Worm (Caenorhabditis elegans) whole organism, L1 larva: ENCODE data around the gene F35C11.4.
A peak's percentile ranks its signal among the peaks of the same experiment; 100 is the strongest.

Experiments used
- F16B12.6 ChIP-seq: fragments of 150-350 bp; optimal IDR thresholded peaks from 2 replicates; lab custom pipeline; 2014; ENCODE audit warnings: missing biosample characterization, missing genetic modification characterization
- Y116A8C.19 ChIP-seq: sonication (generic microtip); optimal IDR thresholded peaks from 2 replicates; lab custom pipeline; 2016; ENCODE audit warnings: missing compliant biosample characterization, missing genetic modification characterization, borderline replicate concordance
- aha-1 ChIP-seq: fragments of 150-350 bp; optimal IDR thresholded peaks from 2 replicates; lab custom pipeline; 2014; ENCODE audit warnings: missing biosample characterization, missing genetic modification characterization
- ama-1 ChIP-seq: fragments of 150-350 bp; optimal IDR thresholded peaks from 2 replicates; lab custom pipeline; 2014
- blmp-1 ChIP-seq: fragments of 150-350 bp; optimal IDR thresholded peaks from 2 replicates; lab custom pipeline; 2014; ENCODE audit warnings: missing biosample characterization, missing genetic modification characterization
- ceh-63 ChIP-seq: fragments of 200-800 bp; sonication (Bioruptor generic); optimal IDR thresholded peaks from 2 replicates; lab custom pipeline; 2018; ENCODE audit warnings: mild to moderate bottlenecking, missing genetic modification characterization, missing compliant biosample characterization
- ceh-88 ChIP-seq: fragments of 200-800 bp; sonication (Bioruptor generic); IDR thresholded peaks from 2 replicates; pipeline ENCODE4 v1.3.6; 2022; ENCODE audit warnings: missing genetic modification characterization, missing compliant biosample characterization
- ceh-90 ChIP-seq: sonication (generic microtip); optimal IDR thresholded peaks from 2 replicates; lab custom pipeline; 2016; ENCODE audit warnings: missing genetic modification characterization, missing compliant biosample characterization
- ces-1 ChIP-seq: fragments of 150-350 bp; optimal IDR thresholded peaks from 2 replicates; lab custom pipeline; 2014; ENCODE audit warnings: missing biosample characterization, missing genetic modification reagents, missing genetic modification characterization
- efl-1 ChIP-seq, 4 experiments: fragments of 150-350 bp; optimal IDR thresholded peaks in 3 of 4; peaks in 1 of 4; 1 replicate in 1 of 4; 2 replicates in 3 of 4; lab custom pipeline; 2014; ENCODE audit warnings: missing biosample characterization in 2 of 4, missing genetic modification characterization in 2 of 4, missing genetic modification reagents in 2 of 4
- efl-3 ChIP-seq: fragments of 200-800 bp; sonication (Bioruptor generic); optimal IDR thresholded peaks from 2 replicates; lab custom pipeline; 2018; ENCODE audit warnings: mild to moderate bottlenecking, missing genetic modification characterization, missing compliant biosample characterization
- elt-2 ChIP-seq: sonication (generic microtip); optimal IDR thresholded peaks from 2 replicates; lab custom pipeline; 2016; ENCODE audit warnings: missing genetic modification characterization, mild to moderate bottlenecking, inconsistent platforms, missing compliant biosample characterization, missing genetic modification reagents
- elt-3 ChIP-seq, 6 experiments: fragments of 150-350 bp in 1 of 6; sonication (generic microtip); optimal IDR thresholded peaks; 2 replicates each; lab custom pipeline; 2017 to 2018; ENCODE audit warnings: missing biosample characterization in 6 of 6, missing genetic modification characterization in 6 of 6, inconsistent platforms in 1 of 6
- fkh-8 ChIP-seq: sonication (generic microtip); optimal IDR thresholded peaks from 2 replicates; lab custom pipeline; 2016; ENCODE audit warnings: mild to moderate bottlenecking, missing genetic modification characterization, missing compliant biosample characterization
- grh-1 ChIP-seq: fragments of 200-800 bp; sonication (Bioruptor generic); IDR thresholded peaks from 2 replicates; pipeline ENCODE4 v1.3.6; 2022; ENCODE audit warnings: missing genetic modification reagents, missing genetic modification characterization, missing compliant biosample characterization
- irx-1 ChIP-seq: sonication (generic microtip); optimal IDR thresholded peaks from 2 replicates; lab custom pipeline; 2016; ENCODE audit warnings: missing genetic modification characterization, missing compliant biosample characterization
- lin-14 ChIP-seq: fragments of 200-800 bp; sonication (Bioruptor generic); optimal IDR thresholded peaks from 2 replicates; lab custom pipeline; 2018; ENCODE audit warnings: mild to moderate bottlenecking, missing genetic modification characterization, moderate library complexity, missing compliant biosample characterization
- lin-35 ChIP-seq, 2 experiments: fragments of 150-350 bp; optimal IDR thresholded peaks; 2 replicates each; lab custom pipeline; 2014; ENCODE audit warnings: missing biosample characterization in 2 of 2, missing genetic modification characterization in 2 of 2, missing genetic modification reagents in 2 of 2
- mab-9 ChIP-seq: fragments of 200-800 bp; sonication (Bioruptor generic); IDR thresholded peaks from 2 replicates; pipeline ENCODE4 v1.3.6; 2022; ENCODE audit warnings: missing genetic modification reagents, missing genetic modification characterization, missing compliant biosample characterization
- mdl-1 ChIP-seq, 2 experiments: fragments of 150-350 bp; optimal IDR thresholded peaks; 2 replicates each; lab custom pipeline; 2014 to 2017; ENCODE audit warnings: missing biosample characterization in 2 of 2, missing genetic modification characterization in 2 of 2, inconsistent platforms in 1 of 2
- nhr-11 ChIP-seq: fragments of 150-350 bp; optimal IDR thresholded peaks from 2 replicates; lab custom pipeline; 2014; ENCODE audit warnings: missing biosample characterization, missing genetic modification characterization
- nhr-12 ChIP-seq: sonication (generic microtip); optimal IDR thresholded peaks from 2 replicates; lab custom pipeline; 2017; ENCODE audit warnings: missing biosample characterization, missing genetic modification characterization
- nhr-19 ChIP-seq: fragments of 200-800 bp; sonication (Bioruptor generic); conservative IDR thresholded peaks from 2 replicates; pipeline ENCODE4 v1.3.6; 2022; ENCODE audit warnings: missing genetic modification characterization, missing compliant biosample characterization
- nhr-20 ChIP-seq: sonication (generic microtip); optimal IDR thresholded peaks from 2 replicates; lab custom pipeline; 2016; ENCODE audit warnings: mild to moderate bottlenecking, missing genetic modification characterization, missing compliant biosample characterization
- nhr-237 ChIP-seq: fragments of 150-350 bp; optimal IDR thresholded peaks from 2 replicates; lab custom pipeline; 2014; ENCODE audit warnings: missing biosample characterization, missing genetic modification characterization
- nhr-28 ChIP-seq: fragments of 150-350 bp; optimal IDR thresholded peaks from 2 replicates; lab custom pipeline; 2014; ENCODE audit warnings: missing biosample characterization, missing genetic modification characterization
- nhr-71 ChIP-seq: sonication (generic microtip); optimal IDR thresholded peaks from 2 replicates; lab custom pipeline; 2016; ENCODE audit warnings: mild to moderate bottlenecking, missing genetic modification characterization, moderate library complexity, missing compliant biosample characterization
- nhr-77 ChIP-seq: fragments of 150-350 bp; optimal IDR thresholded peaks from 2 replicates; lab custom pipeline; 2014; ENCODE audit warnings: missing biosample characterization, missing genetic modification characterization
- nhr-85 ChIP-seq: sonication (generic microtip); peaks from one replicate; lab custom pipeline; 2016; ENCODE audit warnings: missing genetic modification characterization, inconsistent platforms, missing compliant biosample characterization
- pqm-1 ChIP-seq: sonication (generic microtip); optimal IDR thresholded peaks from 3 replicates; lab custom pipeline; 2017; ENCODE audit warnings: missing biosample characterization, missing genetic modification characterization
- sup-37 ChIP-seq: fragments of 200-800 bp; sonication (Bioruptor generic); optimal IDR thresholded peaks from 2 replicates; lab custom pipeline; 2018; ENCODE audit warnings: mild to moderate bottlenecking, missing genetic modification characterization, missing compliant biosample characterization
- tbx-2 ChIP-seq: sonication (generic microtip); optimal IDR thresholded peaks from 2 replicates; lab custom pipeline; 2016; ENCODE audit warnings: missing genetic modification characterization, missing compliant biosample characterization
- tlp-1 ChIP-seq: fragments of 150-350 bp; optimal IDR thresholded peaks from 2 replicates; lab custom pipeline; 2014; ENCODE audit warnings: missing biosample characterization, missing genetic modification characterization
- unc-130 ChIP-seq: fragments of 150-350 bp; optimal IDR thresholded peaks from 2 replicates; lab custom pipeline; 2017; ENCODE audit warnings: missing biosample characterization, missing genetic modification characterization, inconsistent platforms
- unc-86 ChIP-seq: sonication (generic microtip); optimal IDR thresholded peaks from 2 replicates; lab custom pipeline; 2016; ENCODE audit warnings: missing genetic modification characterization, missing compliant biosample characterization
- unc-98 ChIP-seq: fragments of 200-800 bp; sonication (Bioruptor generic); IDR thresholded peaks from 2 replicates; pipeline ENCODE4 v1.3.6; 2022; ENCODE audit warnings: missing genetic modification characterization, missing compliant biosample characterization

F35C11.4 gene

DNA sequence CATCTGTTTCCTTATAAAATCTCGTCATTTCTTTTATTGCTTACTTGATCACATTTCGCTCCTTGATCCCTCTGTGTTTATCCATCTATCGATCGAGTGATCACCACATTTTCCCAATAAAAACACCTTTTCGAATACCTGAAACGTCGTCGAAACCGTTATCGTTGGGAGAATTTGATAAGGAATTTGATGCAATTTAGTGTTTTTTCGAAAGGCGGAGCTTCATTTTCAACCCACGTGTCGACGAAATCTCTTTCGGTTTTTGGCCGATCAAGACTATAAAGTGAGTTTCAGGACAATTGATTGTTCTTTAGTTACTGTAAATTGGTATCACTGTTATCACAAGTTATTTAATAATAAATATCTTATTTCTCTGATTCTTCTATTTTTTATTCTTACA lies 15.8 kb downstream of the F35C11.4 start, which contains the start of gene srdh-1:
Gene srdh-1, plus strand, starts transcription at position 43 of the 400 bp plus-strand sequence.
- TF ChIP-seq ama-1: no peak
- TF ChIP-seq efl-3 (GFP tag; lab: Kevin White, UChicago): no peak
- TF ChIP-seq F16B12.6 (tag; lab: Kevin White, UChicago): no peak
- no peak for TF ChIP-seq nhr-77 (tag; lab: Kevin White, UChicago)
- peak; percentile 81 for TF ChIP-seq nhr-85
- no peak for TF ChIP-seq unc-130 (tag; lab: Kevin White, UChicago)
- peak in 4 of 6 experiments; percentile 40 to 71 (median 64) for TF ChIP-seq elt-3 (tag; optimal IDR thresholded peaks at IDR 0.05; lab: Kevin White, UChicago)
- TF ChIP-seq efl-1 (optimal IDR thresholded peaks at IDR 0.05; lab: Kevin White, UChicago): no peak
- peak in 1 of 2 experiments; percentile 51 for TF ChIP-seq efl-1 (GFP tag; optimal IDR thresholded peaks at IDR 0.05 in 1 of 2; lab: Kevin White, UChicago)
- TF ChIP-seq sup-37: no peak
- TF ChIP-seq unc-86 (tag; lab: Kevin White, UChicago): no peak
- no peak for TF ChIP-seq nhr-12 (tag; lab: Kevin White, UChicago)
- no peak for TF ChIP-seq mab-9
- no peak for TF ChIP-seq ces-1 (GFP tag; lab: Kevin White, UChicago)
- TF ChIP-seq unc-98 (GFP tag; lab: Robert Waterston, UW): no peak
- no peak for TF ChIP-seq Y116A8C.19 (tag; lab: Kevin White, UChicago)
- peak; percentile 27 for TF ChIP-seq lin-14
- TF ChIP-seq blmp-1: peak; percentile 46
- TF ChIP-seq nhr-20 (tag; lab: Kevin White, UChicago): peak; percentile 33
- peak in 1 of 2 experiments; percentile 16 for TF ChIP-seq mdl-1 (tag; optimal IDR thresholded peaks at IDR 0.05; lab: Kevin White, UChicago)
- no peak for TF ChIP-seq fkh-8 (tag; lab: Kevin White, UChicago)
- peak; percentile 35 for TF ChIP-seq nhr-71 (tag; lab: Kevin White, UChicago)
- TF ChIP-seq ceh-90 (tag; lab: Kevin White, UChicago): no peak
- no peak for TF ChIP-seq ceh-88 (GFP tag; lab: Robert Waterston, UW)
- no peak for TF ChIP-seq nhr-28

DNA sequence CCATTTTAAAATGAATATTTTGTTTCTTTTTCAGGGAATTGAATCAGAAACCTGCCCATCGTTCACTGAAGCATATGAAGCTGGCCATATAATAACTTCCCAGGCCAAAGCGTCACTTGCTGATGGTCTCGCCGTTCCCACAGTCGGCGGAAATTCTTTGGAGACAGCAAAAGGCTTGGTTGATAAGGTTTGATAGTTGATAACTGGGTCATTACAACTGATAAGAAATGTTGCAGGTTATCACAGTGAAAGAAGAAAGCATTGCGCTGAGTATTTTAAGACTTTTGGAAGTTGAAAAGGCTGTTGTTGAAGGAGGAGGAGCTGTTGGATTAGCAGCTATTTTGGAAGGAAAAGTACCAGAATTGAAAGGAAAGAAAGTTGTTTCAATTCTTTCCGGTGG lies 17.8 kb downstream of the F35C11.4 start:
- TF ChIP-seq elt-2 (tag; lab: Kevin White, UChicago) (peak; percentile 73), pqm-1 (peak; percentile 8), ceh-63 (GFP tag; lab: Kevin White, UChicago) (no peak), blmp-1 (peak; percentile 33), nhr-12 (tag; lab: Kevin White, UChicago) (no peak), elt-3 (tag; optimal IDR thresholded peaks at IDR 0.05; lab: Kevin White, UChicago) (peak in 1 of 6 experiments; percentile 17), lin-14 (peak; percentile 16), efl-1 (optimal IDR thresholded peaks at IDR 0.05; lab: Kevin White, UChicago) (no peak), efl-1 (GFP tag; optimal IDR thresholded peaks at IDR 0.05 in 1 of 2; lab: Kevin White, UChicago) (peak in 1 of 2 experiments; percentile 45)
- TF ChIP-seq, all 84 proteins: peak for 6

DNA sequence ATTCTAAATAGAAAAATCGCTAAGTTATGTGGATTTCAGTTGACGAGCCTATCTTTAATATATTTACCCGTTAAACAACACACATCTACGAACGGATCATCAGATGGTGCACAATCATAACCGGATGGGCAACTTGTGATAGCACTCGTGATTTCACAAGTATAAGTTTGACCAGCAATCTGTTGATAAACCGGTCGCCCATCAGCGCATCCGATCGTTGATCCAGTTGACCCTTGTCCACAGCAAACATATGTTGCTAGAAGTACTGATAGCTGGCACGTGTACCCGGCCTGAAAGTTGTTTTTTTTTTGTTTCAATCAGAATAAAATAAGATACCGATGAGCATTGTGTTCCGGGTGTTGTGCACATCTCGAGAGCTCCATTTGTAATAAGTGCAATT lies 18.9 kb downstream of the F35C11.4 start:
- TF ChIP-seq irx-1: no peak
- TF ChIP-seq nhr-19: no peak
- peak; percentile 37 for TF ChIP-seq blmp-1
- TF ChIP-seq tbx-2 (tag; lab: Kevin White, UChicago): no peak
- TF ChIP-seq lin-35 (GFP tag; optimal IDR thresholded peaks at IDR 0.05; lab: Kevin White, UChicago): peak in 1 of 2 experiments; percentile 1
- no peak for TF ChIP-seq ceh-90 (tag; lab: Kevin White, UChicago)
- peak; percentile 37; the same call in 1 of the 2 replicates for TF ChIP-seq grh-1
- no peak for TF ChIP-seq tlp-1 (tag; lab: Kevin White, UChicago)
- TF ChIP-seq nhr-11 (tag; lab: Kevin White, UChicago): no peak
- TF ChIP-seq nhr-85: peak; percentile 13
- TF ChIP-seq nhr-71 (tag; lab: Kevin White, UChicago): no peak
- TF ChIP-seq, all 84 proteins: peak for 4

- TF ChIP-seq nhr-237 (tag; lab: Kevin White, UChicago) (no peak), aha-1 (no peak)
Observed at ce11 chrII:8269351-8269750, 20.5 kb downstream of the F35C11.4 start, which contains the start of gene K01C8.2. TSS of gene K01C8.2 (minus strand) at chrII:8269451.
